Fruit fly (Drosophila melanogaster) whole organism, embryonic: ENCODE results near the gene ssp.
A peak's percentile ranks its signal among the peaks of the same experiment; 100 is the strongest.

Experiments used
- B-H2 ChIP-seq: fragments of 200-800 bp; sonication (Bioruptor generic); optimal IDR thresholded peaks from 2 replicates; lab custom pipeline; 2018; ENCODE audit warnings: missing biosample characterization, mild to moderate bottlenecking, missing genetic modification characterization
- BEAF-32 ChIP-seq: fragments of 200-800 bp; sonication (Bioruptor generic); optimal IDR thresholded peaks from 3 replicates; lab custom pipeline; 2017; ENCODE audit warnings: missing biosample characterization, missing genetic modification characterization, mild to moderate bottlenecking, moderate library complexity, missing genetic modification reagents
- Bgb ChIP-seq: fragments of 200-800 bp; sonication (Bioruptor generic); IDR thresholded peaks from 2 replicates; pipeline ENCODE4 v1.3.6; 2022; ENCODE audit warnings: missing biosample characterization, missing genetic modification characterization; ENCODE audit not compliant: partially characterized antibody
- CG10979 ChIP-seq: fragments of 200-800 bp; sonication (Bioruptor generic); optimal IDR thresholded peaks from 2 replicates; lab custom pipeline; 2018; ENCODE audit warnings: missing biosample characterization, mild to moderate bottlenecking, missing genetic modification characterization, moderate library complexity
- CG11695 ChIP-seq: fragments of 200-800 bp; sonication (Bioruptor generic); IDR thresholded peaks from 3 replicates; pipeline ENCODE4 v1.3.6; 2022; ENCODE audit warnings: missing biosample characterization, missing genetic modification characterization
- CG13775 ChIP-seq: fragments of 200-800 bp; sonication (Bioruptor generic); optimal IDR thresholded peaks from 3 replicates; lab custom pipeline; 2017; ENCODE audit warnings: missing biosample characterization, mild to moderate bottlenecking, missing genetic modification characterization
- CG14014 ChIP-seq: fragments of 200-800 bp; sonication (Bioruptor generic); IDR thresholded peaks from 2 replicates; pipeline ENCODE4 v1.3.6; 2022; ENCODE audit warnings: missing biosample characterization, missing genetic modification characterization
- CG15514 ChIP-seq: fragments of 200-800 bp; sonication (Bioruptor generic); optimal IDR thresholded peaks from 3 replicates; lab custom pipeline; 2017; ENCODE audit warnings: missing biosample characterization, missing genetic modification characterization, mild to moderate bottlenecking, moderate library complexity, missing genetic modification reagents
- CG17186 ChIP-seq: fragments of 200-800 bp; sonication (Bioruptor generic); optimal IDR thresholded peaks from 3 replicates; lab custom pipeline; 2017; ENCODE audit warnings: missing biosample characterization, missing genetic modification reagents, missing genetic modification characterization
- CG30403 ChIP-seq: fragments of 200-800 bp; sonication (Bioruptor generic); optimal IDR thresholded peaks from 3 replicates; lab custom pipeline; 2016; ENCODE audit warnings: missing biosample characterization, missing genetic modification characterization
- CG30431 ChIP-seq: fragments of 200-800 bp; sonication (Bioruptor generic); optimal IDR thresholded peaks from 2 replicates; lab custom pipeline; 2017; ENCODE audit warnings: missing biosample characterization, missing genetic modification characterization
- CG33213 ChIP-seq: fragments of 200-800 bp; sonication (Bioruptor generic); optimal IDR thresholded peaks from 3 replicates; lab custom pipeline; 2016; ENCODE audit warnings: missing biosample characterization, missing genetic modification characterization
- CG34224 ChIP-seq: fragments of 200-800 bp; sonication (Bioruptor generic); IDR thresholded peaks from 3 replicates; pipeline ENCODE4 v1.3.6; 2022; ENCODE audit warnings: missing biosample characterization, missing genetic modification characterization; ENCODE audit not compliant: partially characterized antibody
- CG34376 ChIP-seq: fragments of 200-800 bp; sonication (Bioruptor generic); optimal IDR thresholded peaks from 2 replicates; lab custom pipeline; 2018; ENCODE audit warnings: missing biosample characterization, mild to moderate bottlenecking, missing genetic modification characterization
- CG7928 ChIP-seq: fragments of 200-800 bp; sonication (Bioruptor generic); optimal IDR thresholded peaks from 2 replicates; lab custom pipeline; 2017; ENCODE audit warnings: missing biosample characterization, mild to moderate bottlenecking, missing genetic modification characterization
- CG7963 ChIP-seq: fragments of 200-800 bp; sonication (Bioruptor generic); IDR thresholded peaks from 3 replicates; pipeline ENCODE4 v1.3.6; 2022; ENCODE audit warnings: missing biosample characterization, missing genetic modification characterization; ENCODE audit not compliant: partially characterized antibody
- CkIIα-i1 ChIP-seq: fragments of 200-800 bp; sonication (Bioruptor generic); IDR thresholded peaks from 2 replicates; pipeline ENCODE4 v1.3.6; 2022; ENCODE audit warnings: missing biosample characterization, missing genetic modification characterization
- Dref ChIP-seq: fragments of 200-800 bp; sonication (Bioruptor generic); IDR thresholded peaks from 2 replicates; pipeline ENCODE4 v1.3.6; 2022; ENCODE audit warnings: missing biosample characterization, missing genetic modification characterization
- HHEX ChIP-seq: fragments of 200-800 bp; sonication (Bioruptor generic); optimal IDR thresholded peaks from 3 replicates; lab custom pipeline; 2017; ENCODE audit warnings: missing biosample characterization, mild to moderate bottlenecking, missing genetic modification characterization, missing genetic modification reagents
- HLH54F ChIP-seq: fragments of 200-800 bp; sonication (Bioruptor generic); optimal IDR thresholded peaks from 3 replicates; lab custom pipeline; 2016; ENCODE audit warnings: missing biosample characterization, missing genetic modification characterization
- Hr78 ChIP-seq, 2 experiments: fragments of 200-800 bp in 1 of 2; fragments of >200 bp in 1 of 2; sonication (Bioruptor generic) in 1 of 2; optimal IDR thresholded peaks; 2 replicates each; lab custom pipeline; 2017 to 2019; ENCODE audit warnings: missing biosample characterization in 2 of 2, missing genetic modification characterization in 2 of 2, mild to moderate bottlenecking in 1 of 2, moderate library complexity in 1 of 2
- MBD-R2 ChIP-seq: fragments of 200-800 bp; sonication (Bioruptor generic); IDR thresholded peaks from 2 replicates; pipeline ENCODE4 v1.3.6; 2022; ENCODE audit warnings: missing biosample characterization, missing genetic modification characterization
- Max ChIP-seq: fragments of 200-800 bp; sonication (Bioruptor generic); optimal IDR thresholded peaks from 2 replicates; lab custom pipeline; 2016; ENCODE audit warnings: missing biosample characterization, mild to moderate bottlenecking, missing genetic modification characterization
- Nf-YA ChIP-seq: fragments of 200-800 bp; sonication (Bioruptor generic); IDR thresholded peaks from 2 replicates; pipeline ENCODE4 v1.3.6; 2022; ENCODE audit warnings: missing biosample characterization, missing genetic modification characterization
- Nf-YC ChIP-seq: fragments of 200-800 bp; optimal IDR thresholded peaks from 3 replicates; lab custom pipeline; 2019; ENCODE audit warnings: missing biosample characterization, mild to moderate bottlenecking, missing genetic modification characterization, moderate library complexity
- Opbp ChIP-seq: fragments of 200-800 bp; sonication (Bioruptor generic); IDR thresholded peaks from 3 replicates; pipeline ENCODE4 v1.3.6; 2022; ENCODE audit warnings: missing biosample characterization, missing genetic modification characterization; ENCODE audit not compliant: partially characterized antibody
- Pdp1 ChIP-seq, 2 experiments: fragments of 200-800 bp; sonication (Bioruptor generic); optimal IDR thresholded peaks; 3 replicates each; lab custom pipeline; 2016; ENCODE audit warnings: missing biosample characterization in 2 of 2, missing genetic modification characterization in 2 of 2, mild to moderate bottlenecking in 1 of 2, moderate library complexity in 1 of 2
- Scr ChIP-seq: fragments of 200-800 bp; sonication (Bioruptor generic); IDR thresholded peaks from 2 replicates; pipeline ENCODE4 v1.3.6; 2022; ENCODE audit warnings: missing biosample characterization, missing genetic modification characterization; ENCODE audit not compliant: partially characterized antibody
- Side ChIP-seq: fragments of 200-800 bp; sonication (Bioruptor generic); optimal IDR thresholded peaks from 2 replicates; lab custom pipeline; 2016; ENCODE audit warnings: missing biosample characterization, missing genetic modification characterization
- chinmo ChIP-seq: fragments of 200-800 bp; sonication (Bioruptor generic); IDR thresholded peaks from 4 replicates; pipeline ENCODE4 v1.3.6; 2022; ENCODE audit warnings: missing biosample characterization, missing genetic modification characterization; ENCODE audit not compliant: partially characterized antibody
- ci ChIP-seq: fragments of 200-800 bp; sonication (Bioruptor generic); IDR thresholded peaks from 3 replicates; pipeline ENCODE4 v1.3.6; 2022; ENCODE audit warnings: missing biosample characterization, missing genetic modification characterization
- crc ChIP-seq: fragments of 200-800 bp; sonication (Bioruptor generic); optimal IDR thresholded peaks from 2 replicates; lab custom pipeline; 2016; ENCODE audit warnings: missing biosample characterization, missing genetic modification characterization
- dati ChIP-seq: fragments of 200-800 bp; sonication (Bioruptor generic); IDR thresholded peaks from 2 replicates; pipeline ENCODE4 v1.3.6; 2022; ENCODE audit warnings: missing biosample characterization, missing genetic modification characterization
- dm ChIP-seq: fragments of 200-800 bp; sonication (Bioruptor generic); optimal IDR thresholded peaks from 3 replicates; lab custom pipeline; 2016; ENCODE audit warnings: missing biosample characterization, missing genetic modification characterization
- ems ChIP-seq: fragments of 200-800 bp; sonication (Bioruptor generic); optimal IDR thresholded peaks from 3 replicates; lab custom pipeline; 2016; ENCODE audit warnings: missing biosample characterization, missing genetic modification characterization
- eyg ChIP-seq: fragments of 200-800 bp; sonication (Bioruptor generic); optimal IDR thresholded peaks from 3 replicates; lab custom pipeline; 2016; ENCODE audit warnings: missing biosample characterization, missing genetic modification characterization
- hb ChIP-seq: fragments of 200-800 bp; sonication (Bioruptor generic); IDR thresholded peaks from 3 replicates; pipeline ENCODE4 v1.3.6; 2022; ENCODE audit warnings: missing biosample characterization, missing genetic modification characterization; ENCODE audit not compliant: partially characterized antibody
- kni ChIP-seq: fragments of 200-800 bp; sonication (Bioruptor generic); optimal IDR thresholded peaks from 3 replicates; lab custom pipeline; 2017; ENCODE audit warnings: mild to moderate bottlenecking, missing biosample characterization, missing genetic modification reagents, missing genetic modification characterization
- lbe ChIP-seq: fragments of 200-800 bp; sonication (Bioruptor generic); optimal IDR thresholded peaks from 2 replicates; lab custom pipeline; 2016; ENCODE audit warnings: missing biosample characterization, mild to moderate bottlenecking, missing genetic modification characterization
- phol ChIP-seq: fragments of 200-800 bp; sonication (Bioruptor generic); optimal IDR thresholded peaks from 3 replicates; lab custom pipeline; 2018; ENCODE audit warnings: missing biosample characterization, mild to moderate bottlenecking, missing genetic modification characterization, moderate library complexity
- pros ChIP-seq: fragments of 200-800 bp; sonication (Bioruptor generic); optimal IDR thresholded peaks from 3 replicates; lab custom pipeline; 2019; ENCODE audit warnings: missing biosample characterization, mild to moderate bottlenecking, missing genetic modification characterization, moderate library complexity
- ro ChIP-seq: fragments of 200-800 bp; sonication (Bioruptor generic); IDR thresholded peaks from 2 replicates; pipeline ENCODE4 v1.3.6; 2022; ENCODE audit warnings: missing biosample characterization, missing genetic modification characterization
- sob ChIP-seq: fragments of 200-800 bp; sonication (Bioruptor generic); IDR thresholded peaks from 2 replicates; pipeline ENCODE4 v1.3.6; 2022; ENCODE audit warnings: missing biosample characterization, missing genetic modification characterization
- ssp ChIP-seq: fragments of 200-800 bp; sonication (Bioruptor generic); IDR thresholded peaks from 2 replicates; pipeline ENCODE4 v1.3.6; 2022; ENCODE audit warnings: missing biosample characterization, missing genetic modification characterization
- sug ChIP-seq: fragments of 200-800 bp; optimal IDR thresholded peaks from 2 replicates; lab custom pipeline; 2019; ENCODE audit warnings: missing biosample characterization, mild to moderate bottlenecking, missing genetic modification characterization, moderate library complexity
- twi ChIP-seq: fragments of 200-800 bp; optimal IDR thresholded peaks from 2 replicates; lab custom pipeline; 2019; ENCODE audit warnings: missing biosample characterization, mild to moderate bottlenecking, missing genetic modification characterization, moderate library complexity
- unc-4 ChIP-seq: fragments of 200-800 bp; sonication (Bioruptor generic); IDR thresholded peaks from 2 replicates; pipeline ENCODE4 v1.3.6; 2022; ENCODE audit warnings: missing biosample characterization, missing genetic modification characterization; ENCODE audit not compliant: partially characterized antibody
- zen ChIP-seq: fragments of 200-800 bp; sonication (Bioruptor generic); optimal IDR thresholded peaks from 3 replicates; lab custom pipeline; 2018; ENCODE audit warnings: missing biosample characterization, mild to moderate bottlenecking, missing genetic modification characterization, moderate library complexity

The ssp gene

dm6 chr3L:12115966-12116735 lies 1.9 kb upstream of the ssp start, which contains the start of gene vers (continued):
- no peak for TF ChIP-seq pros (GFP tag; lab: Kevin White, UChicago)
- TF ChIP-seq Opbp (GFP tag; lab: Robert Waterston, UW), result peak; percentile 95
- peak; percentile 25 for TF ChIP-seq HLH54F (GFP tag; lab: Kevin White, UChicago)
- TF ChIP-seq CkIIα-i1 (GFP tag; lab: Robert Waterston, UW), result no peak
- peak; percentile 62 for TF ChIP-seq CG33213
- peak; percentile 93 for TF ChIP-seq BEAF-32 (GFP tag; lab: Kevin White, UChicago)
- TF ChIP-seq unc-4 (GFP tag; lab: Robert Waterston, UW), result peak; percentile 98
- TF ChIP-seq kni (GFP tag; lab: Kevin White, UChicago), result no peak
- no peak for TF ChIP-seq ro (GFP tag; lab: Robert Waterston, UW)
- TF ChIP-seq CG34224 (GFP tag; lab: Robert Waterston, UW), result peak; percentile 94
- TF ChIP-seq chinmo (GFP tag; lab: Robert Waterston, UW), result peak; percentile 95; the same call in 3 of the 4 replicates
- TF ChIP-seq CG17186 (GFP tag; lab: Kevin White, UChicago), result peak; percentile 9
- peak; percentile 82 for TF ChIP-seq CG7963 (GFP tag; lab: Robert Waterston, UW)
- no peak for TF ChIP-seq Nf-YC (tag; lab: Kevin White, UChicago)
- TF ChIP-seq Nf-YA (GFP tag; lab: Robert Waterston, UW), result no peak
- no peak for TF ChIP-seq crc
- no peak for TF ChIP-seq Hr78 (GFP tag; optimal IDR thresholded peaks at IDR 0.05; lab: Kevin White, UChicago)
- TF ChIP-seq CG7928, result peak; percentile 92
- peak; percentile 3 for TF ChIP-seq sug (tag; lab: Kevin White, UChicago)
- peak; percentile 84 for TF ChIP-seq hb (GFP tag; lab: Robert Waterston, UW)
- TF ChIP-seq Pdp1 (GFP tag; optimal IDR thresholded peaks at IDR 0.05; lab: Kevin White, UChicago), result peak in 1 of 2 experiments; percentile 47
- TF ChIP-seq dm (GFP tag; lab: Kevin White, UChicago), result peak; percentile 13
- peak; percentile 38 for TF ChIP-seq CG34376 (GFP tag; lab: Kevin White, UChicago)
- peak; percentile 32; the same call in 2 of the 3 replicates for TF ChIP-seq ci (GFP tag; lab: Robert Waterston, UW)
- peak; percentile 64; the same call in 1 of the 2 replicates for TF ChIP-seq CG14014 (GFP tag; lab: Robert Waterston, UW)
- TF ChIP-seq sob (GFP tag; lab: Robert Waterston, UW), result peak; percentile 56
- peak; percentile 73 for TF ChIP-seq MBD-R2 (GFP tag; lab: Robert Waterston, UW)
- no peak for TF ChIP-seq CG30431 (GFP tag; lab: Kevin White, UChicago)
- peak; percentile 97 for TF ChIP-seq Dref (GFP tag; lab: Robert Waterston, UW)
- peak; percentile 56 for TF ChIP-seq CG15514 (GFP tag; lab: Kevin White, UChicago)
- TF ChIP-seq phol (tag; lab: Kevin White, UChicago), result peak; percentile 38
- peak; percentile 95 for TF ChIP-seq Bgb
- TF ChIP-seq dati (GFP tag; lab: Robert Waterston, UW), result no peak
- TF ChIP-seq CG10979 (tag; lab: Kevin White, UChicago), result no peak
- peak; percentile 19 for TF ChIP-seq CG30403
- TF ChIP-seq CG13775 (GFP tag; lab: Kevin White, UChicago), result no peak
- peak; percentile 91 for TF ChIP-seq Scr
- TF ChIP-seq ssp (GFP tag; lab: Robert Waterston, UW), result no peak
- no peak for TF ChIP-seq eyg
- TF ChIP-seq ems (GFP tag; lab: Kevin White, UChicago), result peak; percentile 2
- no peak for TF ChIP-seq twi
- peak; percentile 28 for TF ChIP-seq Side (GFP tag; lab: Kevin White, UChicago)
- TF ChIP-seq B-H2 (GFP tag; lab: Kevin White, UChicago), result peak; percentile 43
- 0 out of 3 replicates have a peak, but pooled peaks have one; percentile 23 for TF ChIP-seq CG11695 (GFP tag; lab: Robert Waterston, UW)
- TF ChIP-seq HHEX, result no peak
- peak; percentile 56 for TF ChIP-seq Max (GFP tag; lab: Kevin White, UChicago)
- peak; percentile 41 for TF ChIP-seq lbe (GFP tag; lab: Kevin White, UChicago)
- peak; percentile 16 for TF ChIP-seq zen (tag; lab: Kevin White, UChicago)
